Worm (Caenorhabditis elegans): Measurements from ENCODE around the gene msp-19.
"Not testable (repeated sequence)": the region's sequence is repeated elsewhere in the genome, so short reads cannot be mapped to it uniquely, and the experiment has no call there.

DNA sequence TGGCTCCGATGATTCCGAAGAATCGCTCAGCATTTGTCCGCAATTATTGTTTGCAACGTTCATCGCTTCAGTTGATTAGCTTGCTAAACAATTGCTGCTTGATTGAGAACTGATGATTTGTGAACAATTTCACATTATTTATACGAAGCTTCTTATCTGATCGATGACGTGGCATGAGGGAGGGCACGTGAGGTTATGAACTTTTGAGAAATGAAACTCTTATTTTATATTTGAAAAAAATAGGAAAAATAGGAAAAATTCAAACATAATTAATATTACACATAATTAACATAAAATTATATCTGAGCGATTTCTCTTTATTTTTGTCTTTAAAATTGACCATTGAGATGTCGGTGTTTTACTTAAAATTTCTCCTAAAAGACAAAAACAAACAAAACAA, 5.7 kb upstream of the msp-19 start, which contains the start of gene F36H12.10:
- not testable (repeated sequence) for TF ChIP-seq elt-3, lin-39, skn-1, ztf-11, pha-4 (tag; optimal IDR thresholded peaks at IDR 0.05)
